Worm (Caenorhabditis elegans) whole organism, L1 larva: ENCODE data around the gene ZK402.5.

Source experiments
- C04F5.9 ChIP-seq: sonication (generic microtip); optimal IDR thresholded peaks from 2 replicates; lab custom pipeline; 2016; ENCODE audit warnings: missing genetic modification characterization, missing compliant biosample characterization
- F16B12.6 ChIP-seq: fragments of 150-350 bp; optimal IDR thresholded peaks from 2 replicates; lab custom pipeline; 2014; ENCODE audit warnings: missing biosample characterization, missing genetic modification characterization
- Y116A8C.19 ChIP-seq: sonication (generic microtip); optimal IDR thresholded peaks from 2 replicates; lab custom pipeline; 2016; ENCODE audit warnings: missing compliant biosample characterization, missing genetic modification characterization, borderline replicate concordance
- aha-1 ChIP-seq: fragments of 150-350 bp; optimal IDR thresholded peaks from 2 replicates; lab custom pipeline; 2014; ENCODE audit warnings: missing biosample characterization, missing genetic modification characterization
- ama-1 ChIP-seq: fragments of 150-350 bp; optimal IDR thresholded peaks from 2 replicates; lab custom pipeline; 2014
- ceh-63 ChIP-seq: fragments of 200-800 bp; sonication (Bioruptor generic); optimal IDR thresholded peaks from 2 replicates; lab custom pipeline; 2018; ENCODE audit warnings: mild to moderate bottlenecking, missing genetic modification characterization, missing compliant biosample characterization
- ceh-82 ChIP-seq, 3 experiments: fragments of 150-350 bp in 1 of 3; sonication (generic microtip) in 2 of 3; optimal IDR thresholded peaks; 2 replicates each; lab custom pipeline; 2014 to 2017; ENCODE audit warnings: missing biosample characterization in 3 of 3, missing genetic modification characterization in 3 of 3
- ceh-90 ChIP-seq: sonication (generic microtip); optimal IDR thresholded peaks from 2 replicates; lab custom pipeline; 2016; ENCODE audit warnings: missing genetic modification characterization, missing compliant biosample characterization
- dsc-1 ChIP-seq: sonication (generic microtip); optimal IDR thresholded peaks from 2 replicates; lab custom pipeline; 2016; ENCODE audit warnings: mild to moderate bottlenecking, missing genetic modification characterization, missing compliant biosample characterization
- efl-1 ChIP-seq, 4 experiments: fragments of 150-350 bp; optimal IDR thresholded peaks in 3 of 4; peaks in 1 of 4; 1 replicate in 1 of 4; 2 replicates in 3 of 4; lab custom pipeline; 2014; ENCODE audit warnings: missing biosample characterization in 2 of 4, missing genetic modification characterization in 2 of 4, missing genetic modification reagents in 2 of 4
- efl-3 ChIP-seq: fragments of 200-800 bp; sonication (Bioruptor generic); optimal IDR thresholded peaks from 2 replicates; lab custom pipeline; 2018; ENCODE audit warnings: mild to moderate bottlenecking, missing genetic modification characterization, missing compliant biosample characterization
- egl-13 ChIP-seq: sonication (generic microtip); optimal IDR thresholded peaks from 2 replicates; lab custom pipeline; 2016; ENCODE audit warnings: missing genotype, missing genetic modification reagents, missing genetic modification characterization, missing compliant biosample characterization
- elt-2 ChIP-seq: sonication (generic microtip); optimal IDR thresholded peaks from 2 replicates; lab custom pipeline; 2016; ENCODE audit warnings: missing genetic modification characterization, mild to moderate bottlenecking, inconsistent platforms, missing compliant biosample characterization, missing genetic modification reagents
- elt-3 ChIP-seq, 6 experiments: fragments of 150-350 bp in 1 of 6; sonication (generic microtip); optimal IDR thresholded peaks; 2 replicates each; lab custom pipeline; 2017 to 2018; ENCODE audit warnings: missing biosample characterization in 6 of 6, missing genetic modification characterization in 6 of 6, inconsistent platforms in 1 of 6
- fkh-10 ChIP-seq: sonication (generic microtip); optimal IDR thresholded peaks from 2 replicates; lab custom pipeline; 2017; ENCODE audit warnings: missing biosample characterization, missing genetic modification reagents, missing genetic modification characterization
- fkh-4 ChIP-seq: sonication (generic microtip); optimal IDR thresholded peaks from 2 replicates; lab custom pipeline; 2016; ENCODE audit warnings: missing compliant biosample characterization, missing genetic modification characterization, borderline replicate concordance
- fkh-8 ChIP-seq: sonication (generic microtip); optimal IDR thresholded peaks from 2 replicates; lab custom pipeline; 2016; ENCODE audit warnings: mild to moderate bottlenecking, missing genetic modification characterization, missing compliant biosample characterization
- fos-1 ChIP-seq: fragments of 150-350 bp; optimal IDR thresholded peaks from 2 replicates; lab custom pipeline; 2014; ENCODE audit warnings: missing biosample characterization, missing genetic modification characterization
- grh-1 ChIP-seq: fragments of 200-800 bp; sonication (Bioruptor generic); IDR thresholded peaks from 2 replicates; pipeline ENCODE4 v1.3.6; 2022; ENCODE audit warnings: missing genetic modification reagents, missing genetic modification characterization, missing compliant biosample characterization
- hpl-2 ChIP-seq: fragments of 150-350 bp; optimal IDR thresholded peaks from 2 replicates; lab custom pipeline; 2014; ENCODE audit warnings: missing biosample characterization, missing genetic modification reagents, missing genetic modification characterization
- isw-1 ChIP-seq: fragments of 200-800 bp; sonication (Bioruptor generic); IDR thresholded peaks from 2 replicates; pipeline ENCODE4 v1.3.6; 2022; ENCODE audit warnings: missing genetic modification characterization, missing compliant biosample characterization
- lin-13 ChIP-seq: fragments of 150-350 bp; optimal IDR thresholded peaks from 2 replicates; lab custom pipeline; 2014; ENCODE audit warnings: missing biosample characterization, missing genetic modification reagents, missing genetic modification characterization
- lin-14 ChIP-seq: fragments of 200-800 bp; sonication (Bioruptor generic); optimal IDR thresholded peaks from 2 replicates; lab custom pipeline; 2018; ENCODE audit warnings: mild to moderate bottlenecking, missing genetic modification characterization, moderate library complexity, missing compliant biosample characterization
- lin-15B ChIP-seq: fragments of 150-350 bp; sonication (generic microtip); optimal IDR thresholded peaks from 3 replicates; lab custom pipeline; 2014; ENCODE audit warnings: missing biosample characterization, missing genetic modification characterization
- lin-35 ChIP-seq, 2 experiments: fragments of 150-350 bp; optimal IDR thresholded peaks; 2 replicates each; lab custom pipeline; 2014; ENCODE audit warnings: missing biosample characterization in 2 of 2, missing genetic modification characterization in 2 of 2, missing genetic modification reagents in 2 of 2
- lir-3 ChIP-seq: sonication (generic microtip); optimal IDR thresholded peaks from 2 replicates; lab custom pipeline; 2016; ENCODE audit warnings: mild to moderate bottlenecking, missing genetic modification characterization, moderate library complexity, missing compliant biosample characterization; ENCODE audit not compliant: poor library complexity
- lsy-2 ChIP-seq, 2 experiments: fragments of 150-350 bp; optimal IDR thresholded peaks; 2 replicates each; lab custom pipeline; 2014; ENCODE audit warnings: missing biosample characterization in 2 of 2, missing genetic modification characterization in 2 of 2
- mab-9 ChIP-seq: fragments of 200-800 bp; sonication (Bioruptor generic); IDR thresholded peaks from 2 replicates; pipeline ENCODE4 v1.3.6; 2022; ENCODE audit warnings: missing genetic modification reagents, missing genetic modification characterization, missing compliant biosample characterization
- mef-2 ChIP-seq: fragments of 150-350 bp; optimal IDR thresholded peaks from 2 replicates; lab custom pipeline; 2014; ENCODE audit warnings: missing biosample characterization, missing genetic modification characterization
- nhr-11 ChIP-seq: fragments of 150-350 bp; optimal IDR thresholded peaks from 2 replicates; lab custom pipeline; 2014; ENCODE audit warnings: missing biosample characterization, missing genetic modification characterization
- nhr-20 ChIP-seq: sonication (generic microtip); optimal IDR thresholded peaks from 2 replicates; lab custom pipeline; 2016; ENCODE audit warnings: mild to moderate bottlenecking, missing genetic modification characterization, missing compliant biosample characterization
- nhr-28 ChIP-seq: fragments of 150-350 bp; optimal IDR thresholded peaks from 2 replicates; lab custom pipeline; 2014; ENCODE audit warnings: missing biosample characterization, missing genetic modification characterization
- nhr-47 ChIP-seq: sonication (generic microtip); optimal IDR thresholded peaks from 2 replicates; lab custom pipeline; 2016; ENCODE audit warnings: mild to moderate bottlenecking, missing genetic modification characterization, moderate library complexity, missing compliant biosample characterization
- nhr-77 ChIP-seq: fragments of 150-350 bp; optimal IDR thresholded peaks from 2 replicates; lab custom pipeline; 2014; ENCODE audit warnings: missing biosample characterization, missing genetic modification characterization
- nhr-84 ChIP-seq: sonication (generic microtip); optimal IDR thresholded peaks from 2 replicates; lab custom pipeline; 2017; ENCODE audit warnings: missing biosample characterization, missing genetic modification characterization
- nhr-85 ChIP-seq: sonication (generic microtip); peaks from one replicate; lab custom pipeline; 2016; ENCODE audit warnings: missing genetic modification characterization, inconsistent platforms, missing compliant biosample characterization
- nhr-90 ChIP-seq: sonication (generic microtip); optimal IDR thresholded peaks from 2 replicates; lab custom pipeline; 2016; ENCODE audit warnings: mild to moderate bottlenecking, missing genetic modification characterization, missing compliant biosample characterization; ENCODE audit not compliant: poor library complexity
- pag-3 ChIP-seq: sonication (generic microtip); optimal IDR thresholded peaks from 2 replicates; lab custom pipeline; 2017; ENCODE audit warnings: missing genetic modification characterization, mild to moderate bottlenecking, missing compliant biosample characterization, antibody characterized with exemption, borderline replicate concordance; ENCODE audit not compliant: insufficient read depth
- pax-3 ChIP-seq: fragments of 200-800 bp; sonication (Bioruptor generic); optimal IDR thresholded peaks from 2 replicates; lab custom pipeline; 2018; ENCODE audit warnings: mild to moderate bottlenecking, missing genetic modification characterization, moderate library complexity, missing compliant biosample characterization
- skn-1 ChIP-seq: fragments of 150-350 bp; optimal IDR thresholded peaks from 2 replicates; lab custom pipeline; 2014; ENCODE audit warnings: missing biosample characterization, missing genetic modification characterization
- snpc-4 ChIP-seq: fragments of 150-350 bp; optimal IDR thresholded peaks from 2 replicates; lab custom pipeline; 2014; ENCODE audit warnings: missing biosample characterization, missing genetic modification characterization
- snu-23 ChIP-seq: sonication (generic microtip); optimal IDR thresholded peaks from 2 replicates; lab custom pipeline; 2016; ENCODE audit warnings: missing genetic modification characterization, missing compliant biosample characterization
- sox-4 ChIP-seq: sonication (generic microtip); optimal IDR thresholded peaks from 2 replicates; lab custom pipeline; 2016; ENCODE audit warnings: missing genetic modification characterization, missing compliant biosample characterization
- sup-37 ChIP-seq: fragments of 200-800 bp; sonication (Bioruptor generic); optimal IDR thresholded peaks from 2 replicates; lab custom pipeline; 2018; ENCODE audit warnings: mild to moderate bottlenecking, missing genetic modification characterization, missing compliant biosample characterization
- tbx-2 ChIP-seq: sonication (generic microtip); optimal IDR thresholded peaks from 2 replicates; lab custom pipeline; 2016; ENCODE audit warnings: missing genetic modification characterization, missing compliant biosample characterization
- unc-130 ChIP-seq: fragments of 150-350 bp; optimal IDR thresholded peaks from 2 replicates; lab custom pipeline; 2017; ENCODE audit warnings: missing biosample characterization, missing genetic modification characterization, inconsistent platforms
- unc-62 ChIP-seq: fragments of 150-350 bp; optimal IDR thresholded peaks from 2 replicates; lab custom pipeline; 2014; ENCODE audit warnings: missing biosample characterization, missing genetic modification reagents, missing genetic modification characterization
- unc-86 ChIP-seq: sonication (generic microtip); optimal IDR thresholded peaks from 2 replicates; lab custom pipeline; 2016; ENCODE audit warnings: missing genetic modification characterization, missing compliant biosample characterization
- vab-15 ChIP-seq: sonication (generic microtip); optimal IDR thresholded peaks from 2 replicates; lab custom pipeline; 2017; ENCODE audit warnings: missing genotype, mild to moderate bottlenecking, missing genetic modification characterization, missing compliant biosample characterization
- xbp-1 ChIP-seq: sonication (generic microtip); optimal IDR thresholded peaks from 2 replicates; lab custom pipeline; 2016; ENCODE audit warnings: missing genetic modification characterization, missing compliant biosample characterization
- zag-1 ChIP-seq: fragments of 150-350 bp; optimal IDR thresholded peaks from 2 replicates; lab custom pipeline; 2014; ENCODE audit warnings: missing biosample characterization, missing genetic modification characterization
- ztf-4 ChIP-seq: fragments of 150-350 bp; optimal IDR thresholded peaks from 2 replicates; lab custom pipeline; 2014; ENCODE audit warnings: missing biosample characterization, missing genetic modification characterization

Gene ZK402.5

ce11 chrX:1389382-1389983 lies 11.7 kb downstream of the ZK402.5 start:
- no peak for TF ChIP-seq ceh-63 (GFP tag; lab: Kevin White, UChicago)
- TF ChIP-seq zag-1 (tag; lab: Kevin White, UChicago): no peak
- TF ChIP-seq ama-1 (lab: Kevin White, UChicago): no peak
- peak; percentile 68 for TF ChIP-seq efl-1 (optimal IDR thresholded peaks at IDR 0.05; lab: Kevin White, UChicago)
- TF ChIP-seq efl-1 (GFP tag; optimal IDR thresholded peaks at IDR 0.05 in 1 of 2; lab: Kevin White, UChicago): peak; percentile 1 to 92
- TF ChIP-seq lsy-2 (tag; optimal IDR thresholded peaks at IDR 0.05; lab: Kevin White, UChicago): peak; percentile 82 to 86
- TF ChIP-seq nhr-84: no peak
- TF ChIP-seq grh-1 (GFP tag; lab: Robert Waterston, UW): peak; percentile 75
- TF ChIP-seq nhr-28 (tag; lab: Kevin White, UChicago): peak; percentile 18
- TF ChIP-seq lir-3 (tag; lab: Kevin White, UChicago): peak; percentile 85
- peak; percentile 79 for TF ChIP-seq egl-13 (tag; lab: Kevin White, UChicago)
- TF ChIP-seq pax-3: peak; percentile 81
- TF ChIP-seq nhr-90: peak; percentile 94
- peak; percentile 94 for TF ChIP-seq nhr-77 (tag; lab: Kevin White, UChicago)
- peak; percentile 65 for TF ChIP-seq sup-37
- TF ChIP-seq sox-4 (tag; lab: Kevin White, UChicago): peak; percentile 96
- peak; percentile 62 for TF ChIP-seq C04F5.9 (tag; lab: Kevin White, UChicago)
- peak; percentile 89 for TF ChIP-seq vab-15
- peak; percentile 50 for TF ChIP-seq unc-86 (tag; lab: Kevin White, UChicago)
- peak; percentile 89 for TF ChIP-seq tbx-2 (tag; lab: Kevin White, UChicago)
- TF ChIP-seq Y116A8C.19 (tag; lab: Kevin White, UChicago): no peak
- TF ChIP-seq xbp-1 (tag; lab: Kevin White, UChicago): peak; percentile 76
- TF ChIP-seq fkh-4 (tag; lab: Kevin White, UChicago): peak; percentile 84
- no peak for TF ChIP-seq F16B12.6
- no peak for TF ChIP-seq aha-1 (tag; lab: Kevin White, UChicago)
- TF ChIP-seq hpl-2: peak; percentile 84
- TF ChIP-seq nhr-20 (tag; lab: Kevin White, UChicago): peak; percentile 92
- TF ChIP-seq skn-1: peak; percentile 98
- no peak for TF ChIP-seq pag-3 (tag; lab: Kevin White, UChicago)
- peak; percentile 82 for TF ChIP-seq lin-14 (GFP tag; lab: Kevin White, UChicago)
- peak; percentile 65 to 88 (median 82) for TF ChIP-seq ceh-82 (tag; optimal IDR thresholded peaks at IDR 0.05; lab: Kevin White, UChicago)
- TF ChIP-seq ceh-90 (tag; lab: Kevin White, UChicago): no peak
- TF ChIP-seq dsc-1 (tag; lab: Kevin White, UChicago): peak; percentile 99
- TF ChIP-seq ztf-4: peak; percentile 92
- no peak for TF ChIP-seq lin-15B (tag; lab: Kevin White, UChicago)
- TF ChIP-seq nhr-11 (tag; lab: Kevin White, UChicago): peak; percentile 96
- no peak for TF ChIP-seq unc-130 (tag; lab: Kevin White, UChicago)
- peak; percentile 97 for TF ChIP-seq fkh-10 (GFP tag; lab: Kevin White, UChicago)
- TF ChIP-seq mab-9: peak; percentile 57
- peak; percentile 33 for TF ChIP-seq isw-1 (GFP tag; lab: Robert Waterston, UW)
- TF ChIP-seq snpc-4 (tag; lab: Kevin White, UChicago): peak; percentile 69
- no peak for TF ChIP-seq unc-62 (GFP tag; lab: Kevin White, UChicago)
- TF ChIP-seq mef-2 (tag; lab: Kevin White, UChicago): no peak
- peak; percentile 98 for TF ChIP-seq snu-23 (GFP tag; lab: Kevin White, UChicago)
- peak; percentile 87 for TF ChIP-seq nhr-85
- peak; percentile 93 for TF ChIP-seq fkh-8 (tag; lab: Kevin White, UChicago)
- TF ChIP-seq fos-1 (tag; lab: Kevin White, UChicago): peak; percentile 91
- TF ChIP-seq lin-13 (GFP tag; lab: Kevin White, UChicago): peak; percentile 86
- peak in 4 of 6 experiments; percentile 46 to 94 (median 68) for TF ChIP-seq elt-3 (tag; optimal IDR thresholded peaks at IDR 0.05; lab: Kevin White, UChicago)
- TF ChIP-seq efl-3: peak; percentile 62
- peak; percentile 64 for TF ChIP-seq elt-2 (tag; lab: Kevin White, UChicago)
- TF ChIP-seq nhr-47 (tag; lab: Kevin White, UChicago): peak; percentile 98
- peak; percentile 55 to 83 for TF ChIP-seq lin-35 (GFP tag; optimal IDR thresholded peaks at IDR 0.05; lab: Kevin White, UChicago)
